Fruit fly (Drosophila melanogaster) Kc167 (cell line): Measurements from ENCODE around the gene CG31689.

Experiments
- Sin3A ChIP-seq: fragments of >200 bp; optimal IDR thresholded peaks from 2 replicates; lab custom pipeline; 2018; ENCODE audit warnings: missing external identifiers
- h ChIP-seq: fragments of >200 bp; optimal IDR thresholded peaks from 3 replicates; lab custom pipeline; 2018; ENCODE audit warnings: missing external identifiers
- insv ChIP-seq: fragments of >200 bp; optimal IDR thresholded peaks from 3 replicates; lab custom pipeline; 2018; ENCODE audit warnings: missing external identifiers
- ttk ChIP-seq: sonication (Bioruptor generic); optimal IDR thresholded peaks from 2 replicates; lab custom pipeline; 2017; ENCODE audit warnings: missing external identifiers

- TF ChIP-seq insv (no peak), ttk (no peak), h (lab: Kevin White, UChicago) (no peak), Sin3A (lab: Kevin White, UChicago) (no peak)
Measured at dm6 chr2L:2734946-2735345, 9.5 kb downstream of the CG31689 start.
